Fruit fly (Drosophila melanogaster) S2 (cell line): ENCODE measurements around the gene Vps13D.

Experiments used
- CG8478 ChIP-seq: fragments of >200 bp; optimal IDR thresholded peaks from 2 replicates; lab custom pipeline; 2018
- CTCF ChIP-seq, 2 experiments: fragments of >200 bp; optimal IDR thresholded peaks; 2 replicates each; lab custom pipeline; 2018

Vps13D gene

DNA sequence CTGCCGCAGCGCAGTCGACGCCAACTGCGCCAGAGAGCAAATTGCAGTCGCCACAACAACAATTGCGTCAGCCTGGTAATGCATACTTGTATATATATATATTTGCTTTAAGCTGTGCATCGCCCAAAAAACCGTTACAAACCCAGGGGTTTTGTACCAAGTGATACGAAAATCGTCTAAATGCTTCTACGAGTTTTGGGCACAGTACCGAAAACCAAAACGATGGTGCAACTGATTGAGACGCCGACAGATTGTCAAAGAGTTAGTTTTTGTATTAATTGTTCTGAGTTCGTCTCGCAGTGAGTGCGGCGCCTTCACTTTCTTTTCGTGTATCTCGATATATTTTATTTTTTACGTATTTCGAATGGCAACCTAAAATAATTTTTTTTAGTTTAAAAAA is 60.0 kb downstream of the Vps13D start:
- TF ChIP-seq CTCF (optimal IDR thresholded peaks at IDR 0.05; lab: Kevin White, UChicago) (no peak), CG8478 (lab: Kevin White, UChicago) (no peak)

dm6 chr3L:12815756-12816155 is 60.9 kb downstream of the Vps13D start:
- TF ChIP-seq CG8478 (lab: Kevin White, UChicago) (no peak), CTCF (optimal IDR thresholded peaks at IDR 0.05; lab: Kevin White, UChicago) (no peak)
